Fruit fly (Drosophila melanogaster) whole organism, embryonic: Measurements from ENCODE around the gene Ant2.

Experiments used
- Aef1 ChIP-seq: fragments of 200-800 bp; sonication (Bioruptor generic); IDR thresholded peaks from 3 replicates; pipeline ENCODE4 v1.3.6; 2022; ENCODE audit warnings: missing biosample characterization, missing genetic modification characterization
- Blimp-1 ChIP-seq: fragments of 200-800 bp; sonication (Bioruptor generic); optimal IDR thresholded peaks from 3 replicates; lab custom pipeline; 2018; ENCODE audit warnings: missing biosample characterization, missing genetic modification characterization, mild to moderate bottlenecking, moderate library complexity, missing genetic modification reagents
- CG14014 ChIP-seq: fragments of 200-800 bp; sonication (Bioruptor generic); IDR thresholded peaks from 2 replicates; pipeline ENCODE4 v1.3.6; 2022; ENCODE audit warnings: missing biosample characterization, missing genetic modification characterization
- CG15073 ChIP-seq: fragments of 200-800 bp; sonication (Bioruptor generic); optimal IDR thresholded peaks from 2 replicates; lab custom pipeline; 2016; ENCODE audit warnings: missing biosample characterization, missing genetic modification characterization
- CG15269 ChIP-seq: fragments of 200-800 bp; sonication (Bioruptor generic); optimal IDR thresholded peaks from 2 replicates; lab custom pipeline; 2018; ENCODE audit warnings: missing biosample characterization, mild to moderate bottlenecking, missing genetic modification characterization, moderate library complexity
- CG15696 ChIP-seq: fragments of 200-800 bp; sonication (Bioruptor generic); optimal IDR thresholded peaks from 2 replicates; lab custom pipeline; 2019; ENCODE audit warnings: missing biosample characterization, mild to moderate bottlenecking, missing genetic modification characterization, moderate library complexity
- CG17359 ChIP-seq: fragments of 200-800 bp; sonication (Bioruptor generic); optimal IDR thresholded peaks from 3 replicates; lab custom pipeline; 2018; ENCODE audit warnings: missing biosample characterization, mild to moderate bottlenecking, missing genetic modification characterization, moderate library complexity
- CG18262 ChIP-seq: fragments of 200-800 bp; optimal IDR thresholded peaks from 3 replicates; lab custom pipeline; 2019; ENCODE audit warnings: missing biosample characterization, mild to moderate bottlenecking, missing genetic modification characterization, moderate library complexity
- CG31388 ChIP-seq: fragments of 200-800 bp; sonication (Bioruptor generic); optimal IDR thresholded peaks from 2 replicates; lab custom pipeline; 2016; ENCODE audit warnings: missing biosample characterization, missing genetic modification characterization
- CG33213 ChIP-seq: fragments of 200-800 bp; sonication (Bioruptor generic); optimal IDR thresholded peaks from 3 replicates; lab custom pipeline; 2016; ENCODE audit warnings: missing biosample characterization, missing genetic modification characterization
- CG34376 ChIP-seq: fragments of 200-800 bp; sonication (Bioruptor generic); optimal IDR thresholded peaks from 2 replicates; lab custom pipeline; 2018; ENCODE audit warnings: missing biosample characterization, mild to moderate bottlenecking, missing genetic modification characterization
- CG34422 ChIP-seq: fragments of 200-800 bp; sonication (Bioruptor generic); IDR thresholded peaks from 3 replicates; pipeline ENCODE4 v1.3.6; 2022; ENCODE audit warnings: missing biosample characterization, missing genetic modification characterization
- CG5180 ChIP-seq: fragments of 200-800 bp; sonication (Bioruptor generic); optimal IDR thresholded peaks from 3 replicates; lab custom pipeline; 2017; ENCODE audit warnings: missing biosample characterization, missing genetic modification characterization, mild to moderate bottlenecking, moderate library complexity, missing genetic modification reagents
- CG7372 ChIP-seq: fragments of 200-800 bp; sonication (Bioruptor generic); IDR thresholded peaks from 2 replicates; pipeline ENCODE4 v1.3.6; 2022; ENCODE audit warnings: missing biosample characterization, missing genetic modification characterization
- CG8388 ChIP-seq: fragments of 200-800 bp; sonication (Bioruptor generic); optimal IDR thresholded peaks from 2 replicates; lab custom pipeline; 2019; ENCODE audit warnings: missing biosample characterization, mild to moderate bottlenecking, missing genetic modification characterization, moderate library complexity
- Ets97D ChIP-seq: fragments of 200-800 bp; sonication (Bioruptor generic); optimal IDR thresholded peaks from 3 replicates; lab custom pipeline; 2016; ENCODE audit warnings: missing biosample characterization, missing genetic modification characterization
- MBD-R2 ChIP-seq: fragments of 200-800 bp; sonication (Bioruptor generic); IDR thresholded peaks from 2 replicates; pipeline ENCODE4 v1.3.6; 2022; ENCODE audit warnings: missing biosample characterization, missing genetic modification characterization
- Neu2 ChIP-seq: fragments of 200-800 bp; sonication (Bioruptor generic); optimal IDR thresholded peaks from 3 replicates; lab custom pipeline; 2016; ENCODE audit warnings: missing biosample characterization, missing genetic modification characterization, borderline replicate concordance
- Oli ChIP-seq: fragments of 200-800 bp; sonication (Bioruptor generic); optimal IDR thresholded peaks from 2 replicates; lab custom pipeline; 2018; ENCODE audit warnings: missing biosample characterization, mild to moderate bottlenecking, missing genetic modification characterization, moderate library complexity
- Opbp ChIP-seq: fragments of 200-800 bp; sonication (Bioruptor generic); IDR thresholded peaks from 3 replicates; pipeline ENCODE4 v1.3.6; 2022; ENCODE audit warnings: missing biosample characterization, missing genetic modification characterization; ENCODE audit not compliant: partially characterized antibody
- Scr ChIP-seq: fragments of 200-800 bp; sonication (Bioruptor generic); IDR thresholded peaks from 2 replicates; pipeline ENCODE4 v1.3.6; 2022; ENCODE audit warnings: missing biosample characterization, missing genetic modification characterization; ENCODE audit not compliant: partially characterized antibody
- Stat92E ChIP-seq, 3 experiments: fragments of >200 bp in 2 of 3; fragments of 200-800 bp in 1 of 3; sonication (Bioruptor generic) in 1 of 3; optimal IDR thresholded peaks; 2 replicates each; lab custom pipeline; 2017 to 2019; ENCODE audit warnings: missing biosample characterization in 3 of 3, missing genetic modification characterization in 3 of 3, mild to moderate bottlenecking in 1 of 3, moderate library complexity in 1 of 3
- Trl ChIP-seq, 3 experiments: fragments of >200 bp in 2 of 3; fragments of 200-800 bp in 1 of 3; sonication (Bioruptor generic) in 1 of 3; optimal IDR thresholded peaks; 2 replicates in 1 of 3; 3 replicates in 2 of 3; lab custom pipeline; 2016 to 2017; ENCODE audit warnings: missing biosample characterization in 1 of 3, missing genetic modification characterization in 1 of 3
- Vsx1 ChIP-seq: fragments of 200-800 bp; sonication (Bioruptor generic); optimal IDR thresholded peaks from 2 replicates; lab custom pipeline; 2017; ENCODE audit warnings: missing biosample characterization, mild to moderate bottlenecking, missing genetic modification characterization, missing genetic modification reagents
- ash1 ChIP-seq: fragments of 200-800 bp; sonication (Bioruptor generic); optimal IDR thresholded peaks from 2 replicates; lab custom pipeline; 2018; ENCODE audit warnings: missing biosample characterization, mild to moderate bottlenecking, missing genetic modification characterization
- bigmax ChIP-seq: fragments of 200-800 bp; sonication (Bioruptor generic); optimal IDR thresholded peaks from 2 replicates; lab custom pipeline; 2018; ENCODE audit warnings: missing biosample characterization, mild to moderate bottlenecking, missing genetic modification characterization
- chm ChIP-seq: fragments of 200-800 bp; sonication (Bioruptor generic); IDR thresholded peaks from 2 replicates; pipeline ENCODE4 v1.3.6; 2022; ENCODE audit warnings: missing biosample characterization, missing genetic modification characterization
- ci ChIP-seq: fragments of 200-800 bp; sonication (Bioruptor generic); IDR thresholded peaks from 3 replicates; pipeline ENCODE4 v1.3.6; 2022; ENCODE audit warnings: missing biosample characterization, missing genetic modification characterization
- dmrt99B ChIP-seq: fragments of 200-800 bp; sonication (Bioruptor generic); optimal IDR thresholded peaks from 2 replicates; lab custom pipeline; 2018; ENCODE audit warnings: missing biosample characterization, mild to moderate bottlenecking, missing genetic modification characterization, moderate library complexity
- ems ChIP-seq: fragments of 200-800 bp; sonication (Bioruptor generic); optimal IDR thresholded peaks from 3 replicates; lab custom pipeline; 2016; ENCODE audit warnings: missing biosample characterization, missing genetic modification characterization
- exex ChIP-seq: fragments of 200-800 bp; sonication (Bioruptor generic); optimal IDR thresholded peaks from 4 replicates; lab custom pipeline; 2018; ENCODE audit warnings: missing biosample characterization, mild to moderate bottlenecking, missing genetic modification characterization, moderate library complexity
- gem ChIP-seq: fragments of 200-800 bp; sonication (Bioruptor generic); optimal IDR thresholded peaks from 2 replicates; lab custom pipeline; 2019; ENCODE audit warnings: missing biosample characterization, mild to moderate bottlenecking, missing genetic modification characterization, moderate library complexity
- grn ChIP-seq: fragments of 200-800 bp; sonication (Bioruptor generic); optimal IDR thresholded peaks from 3 replicates; lab custom pipeline; 2017; ENCODE audit warnings: missing biosample characterization, missing genetic modification characterization
- gro ChIP-seq: fragments of 200-800 bp; sonication (Bioruptor generic); optimal IDR thresholded peaks from 2 replicates; lab custom pipeline; 2016; ENCODE audit warnings: missing biosample characterization, missing genetic modification characterization
- h ChIP-seq: fragments of >200 bp; optimal IDR thresholded peaks from 2 replicates; lab custom pipeline; 2017
- ind ChIP-seq: fragments of 200-800 bp; sonication (Bioruptor generic); optimal IDR thresholded peaks from 3 replicates; lab custom pipeline; 2016; ENCODE audit warnings: missing biosample characterization, missing genetic modification characterization
- maf-S ChIP-seq: fragments of 200-800 bp; sonication (Bioruptor generic); optimal IDR thresholded peaks from 2 replicates; lab custom pipeline; 2016; ENCODE audit warnings: missing biosample characterization, missing genetic modification characterization
- mirr ChIP-seq: fragments of 200-800 bp; sonication (Bioruptor generic); optimal IDR thresholded peaks from 3 replicates; lab custom pipeline; 2018; ENCODE audit warnings: missing biosample characterization, mild to moderate bottlenecking, missing genetic modification characterization
- mld ChIP-seq: fragments of 200-800 bp; sonication (Bioruptor generic); IDR thresholded peaks from 3 replicates; pipeline ENCODE4 v1.3.6; 2022; ENCODE audit warnings: missing biosample characterization, missing genetic modification characterization; ENCODE audit not compliant: partially characterized antibody
- peb ChIP-seq: fragments of 200-800 bp; sonication (Bioruptor generic); IDR thresholded peaks from 2 replicates; pipeline ENCODE4 v1.3.6; 2022; ENCODE audit warnings: missing biosample characterization, missing genetic modification characterization
- run ChIP-seq: fragments of 200-800 bp; sonication (Bioruptor generic); optimal IDR thresholded peaks from 3 replicates; lab custom pipeline; 2018; ENCODE audit warnings: missing biosample characterization, mild to moderate bottlenecking, missing genetic modification characterization
- seq ChIP-seq: fragments of 200-800 bp; sonication (Bioruptor generic); IDR thresholded peaks from 2 replicates; pipeline ENCODE4 v1.3.6; 2022; ENCODE audit warnings: missing biosample characterization, missing genetic modification characterization
- sima ChIP-seq: fragments of 200-800 bp; sonication (Bioruptor generic); optimal IDR thresholded peaks from 2 replicates; lab custom pipeline; 2016; ENCODE audit warnings: missing biosample characterization, missing genetic modification characterization
- zen ChIP-seq: fragments of 200-800 bp; sonication (Bioruptor generic); optimal IDR thresholded peaks from 3 replicates; lab custom pipeline; 2018; ENCODE audit warnings: missing biosample characterization, mild to moderate bottlenecking, missing genetic modification characterization, moderate library complexity

Gene Ant2

dm6 chrX:10762959-10763883, 23.5 kb downstream of the Ant2 start (continued):
- TF ChIP-seq chm, result peak; percentile 37; the same call in 1 of the 2 replicates
- TF ChIP-seq dmrt99B, result peak; percentile 46
- TF ChIP-seq maf-S, result no peak
- TF ChIP-seq CG15073, result no peak
- TF ChIP-seq ci (GFP tag; lab: Robert Waterston, UW), result peak; percentile 65; the same call in 2 of the 3 replicates
- TF ChIP-seq gro, result peak; percentile 28
- TF ChIP-seq ems (GFP tag; lab: Kevin White, UChicago), result no peak
- no peak for TF ChIP-seq CG7372
- TF ChIP-seq run, result no peak
- TF ChIP-seq Opbp, result no peak
- TF ChIP-seq sima, result no peak
- TF ChIP-seq CG8388 (GFP tag; lab: Kevin White, UChicago), result peak; percentile 19
- TF ChIP-seq Aef1 (GFP tag; lab: Robert Waterston, UW), result peak; percentile 32; the same call in 1 of the 3 replicates
- TF ChIP-seq CG15269, result peak; percentile 47
- TF ChIP-seq CG14014 (GFP tag; lab: Robert Waterston, UW), result no peak
- no peak for TF ChIP-seq CG15696
- TF ChIP-seq peb (GFP tag; lab: Robert Waterston, UW), result no peak
- peak; percentile 35 for TF ChIP-seq Oli
- no peak for TF ChIP-seq ash1
- TF ChIP-seq Trl (optimal IDR thresholded peaks at IDR 0.05; lab: Kevin White, UChicago), result peak; percentile 14 to 48
- no peak for TF ChIP-seq Trl (GFP tag; optimal IDR thresholded peaks at IDR 0.05; lab: Kevin White, UChicago)
- no peak for TF ChIP-seq Neu2
- TF ChIP-seq zen (tag; lab: Kevin White, UChicago), result no peak
- TF ChIP-seq Stat92E (GFP tag; optimal IDR thresholded peaks at IDR 0.05; lab: Kevin White, UChicago), result no peak
- TF ChIP-seq CG34376 (GFP tag; lab: Kevin White, UChicago), result peak; percentile 79
- TF ChIP-seq CG31388 (GFP tag; lab: Kevin White, UChicago), result no peak
- no peak for TF ChIP-seq Ets97D (GFP tag; lab: Kevin White, UChicago)
- TF ChIP-seq seq (GFP tag; lab: Robert Waterston, UW), result no peak
- no peak for TF ChIP-seq bigmax (GFP tag; lab: Kevin White, UChicago)
- peak; percentile 41 for TF ChIP-seq CG18262 (tag; lab: Kevin White, UChicago)

- TF ChIP-seq Blimp-1, result no peak
- no peak for TF ChIP-seq h (lab: Kevin White, UChicago)
- TF ChIP-seq grn (GFP tag; lab: Kevin White, UChicago), result peak; percentile 32
- no peak for TF ChIP-seq mld (GFP tag; lab: Robert Waterston, UW)
- no peak for TF ChIP-seq CG33213 (GFP tag; lab: Kevin White, UChicago)
- TF ChIP-seq MBD-R2 (GFP tag; lab: Robert Waterston, UW), result no peak
- TF ChIP-seq Scr (GFP tag; lab: Robert Waterston, UW), result no peak
- no peak for TF ChIP-seq CG17359 (tag; lab: Kevin White, UChicago)
- peak; percentile 80 for TF ChIP-seq Vsx1 (GFP tag; lab: Kevin White, UChicago)
- TF ChIP-seq mirr, result peak; percentile 33
- TF ChIP-seq ems (GFP tag; lab: Kevin White, UChicago), result no peak
- no peak for TF ChIP-seq gem (tag; lab: Kevin White, UChicago)
- TF ChIP-seq CG5180 (GFP tag; lab: Kevin White, UChicago), result peak; percentile 29
- TF ChIP-seq exex (tag; lab: Kevin White, UChicago), result peak; percentile 71
- no peak for TF ChIP-seq ind (GFP tag; lab: Kevin White, UChicago)
- TF ChIP-seq CG34422, result no peak
These were observed 24.1 kb downstream of the Ant2 start for dm6 chrX:10762569-10762958.
